Fruit fly (Drosophila melanogaster) whole organism, adult: ENCODE results near the gene CG4766.

Experiments
- CG7101 ChIP-seq: fragments of 200-800 bp; sonication (Bioruptor generic); optimal IDR thresholded peaks from 2 replicates; lab custom pipeline; 2018; ENCODE audit warnings: missing biosample characterization, mild to moderate bottlenecking, missing genetic modification characterization, moderate library complexity
- Mnt ChIP-seq: fragments of 200-800 bp; sonication (Bioruptor generic); optimal IDR thresholded peaks from 2 replicates; lab custom pipeline; 2016; ENCODE audit warnings: missing biosample characterization, mild to moderate bottlenecking, missing genetic modification characterization
- pad ChIP-seq: fragments of 200-800 bp; sonication (Bioruptor generic); optimal IDR thresholded peaks from 3 replicates; lab custom pipeline; 2017; ENCODE audit warnings: missing biosample characterization, missing genetic modification characterization, mild to moderate bottlenecking, moderate library complexity, missing genetic modification reagents
- toe ChIP-seq: fragments of 200-800 bp; sonication (Bioruptor generic); optimal IDR thresholded peaks from 2 replicates; lab custom pipeline; 2016; ENCODE audit warnings: missing biosample characterization, missing genetic modification characterization

DNA sequence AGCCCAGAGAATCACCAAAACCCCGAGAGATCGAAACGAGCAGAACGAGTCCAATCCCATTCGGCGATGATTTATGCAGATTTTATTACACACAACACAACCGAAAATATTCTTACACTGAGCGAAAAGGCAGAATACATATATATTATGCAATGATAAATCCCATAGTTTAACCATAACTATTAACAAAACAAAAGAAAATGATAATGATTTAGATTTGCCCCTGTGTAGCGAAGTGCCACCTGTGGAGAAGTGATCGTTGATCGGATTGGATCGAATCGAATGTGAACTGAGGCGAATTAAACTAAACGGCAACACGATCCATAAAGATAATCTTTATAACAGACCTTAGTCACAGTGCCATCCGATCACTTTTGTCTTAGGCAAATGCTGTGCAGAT lies 28.4 kb upstream of the CG4766 start:
- TF ChIP-seq toe (GFP tag; lab: Kevin White, UChicago) (no peak), CG7101 (no peak), Mnt (no peak), pad (GFP tag; lab: Kevin White, UChicago) (no peak)
